Worm (Caenorhabditis elegans) whole organism, early embryonic: ENCODE measurements around the gene puf-12.

ENCODE experiments used
- B0310.2 ChIP-seq: sonication (generic microtip); optimal IDR thresholded peaks from 2 replicates; lab custom pipeline; 2016; ENCODE audit warnings: mild to moderate bottlenecking, missing genetic modification characterization, missing compliant biosample characterization
- F13C5.2 ChIP-seq: sonication (generic microtip); optimal IDR thresholded peaks from 2 replicates; lab custom pipeline; 2017; ENCODE audit warnings: mild to moderate bottlenecking, missing genetic modification characterization, inconsistent platforms, missing compliant biosample characterization
- ama-1 ChIP-seq: fragments of 150-350 bp; optimal IDR thresholded peaks from 2 replicates; lab custom pipeline; 2014
- ceh-13 ChIP-seq: fragments of 200-800 bp; sonication (Bioruptor generic); optimal IDR thresholded peaks from 2 replicates; lab custom pipeline; 2018; ENCODE audit warnings: mild to moderate bottlenecking, missing genetic modification characterization, missing compliant biosample characterization
- flt-1 ChIP-seq: fragments of 200-800 bp; sonication (Bioruptor generic); IDR thresholded peaks from 2 replicates; pipeline ENCODE4 v1.3.6; 2022; ENCODE audit warnings: missing genetic modification characterization, missing compliant biosample characterization
- hmg-4 ChIP-seq: fragments of 200-800 bp; sonication (Bioruptor generic); optimal IDR thresholded peaks from 2 replicates; lab custom pipeline; 2018; ENCODE audit warnings: mild to moderate bottlenecking, missing genetic modification characterization, missing compliant biosample characterization
- hnd-1 ChIP-seq: sonication (generic microtip); optimal IDR thresholded peaks from 2 replicates; lab custom pipeline; 2016; ENCODE audit warnings: missing genetic modification characterization, missing compliant biosample characterization
- pes-1 ChIP-seq: fragments of 200-800 bp; sonication (Bioruptor generic); IDR thresholded peaks from 2 replicates; pipeline ENCODE4 v1.3.6; 2022; ENCODE audit warnings: missing genetic modification reagents, missing genetic modification characterization, missing compliant biosample characterization
- scrt-1 ChIP-seq: fragments of 200-800 bp; sonication (Bioruptor generic); IDR thresholded peaks from 2 replicates; pipeline ENCODE4 v1.3.6; 2022; ENCODE audit warnings: missing genetic modification characterization, missing compliant biosample characterization
- sea-1 ChIP-seq: fragments of 200-800 bp; sonication (Bioruptor generic); conservative IDR thresholded peaks from 2 replicates; pipeline ENCODE4 v1.3.6; 2022; ENCODE audit warnings: missing genetic modification characterization, missing compliant biosample characterization
- tra-4 ChIP-seq: sonication (generic microtip); optimal IDR thresholded peaks from 2 replicates; lab custom pipeline; 2017; ENCODE audit warnings: missing genetic modification characterization, missing compliant biosample characterization

DNA sequence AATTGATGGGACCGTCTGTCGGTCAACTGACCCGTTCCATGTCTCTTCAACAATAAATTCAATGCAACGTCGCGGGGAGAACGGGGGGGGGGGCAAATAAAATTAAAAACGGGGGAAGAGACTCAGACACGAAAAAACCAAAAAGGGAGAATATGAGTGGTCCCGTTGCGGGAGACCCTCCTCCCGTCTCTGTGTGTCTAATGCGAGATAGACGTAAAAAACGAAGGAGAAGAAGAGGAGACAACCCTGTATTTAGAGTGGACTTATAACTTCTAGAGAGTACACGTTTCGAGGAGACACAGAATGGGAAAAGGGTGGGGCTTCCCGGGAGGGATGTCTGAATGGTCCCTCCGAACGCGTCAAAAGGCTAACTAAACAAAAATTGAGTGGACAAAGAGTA is 34.6 kb upstream of the puf-12 start:
- TF ChIP-seq sea-1 (GFP tag; lab: Robert Waterston, UW) (0 out of 2 replicates have a peak, but pooled peaks have one; percentile 46), ama-1 (no peak), ceh-13 (GFP tag; lab: Kevin White, UChicago) (no peak), hmg-4 (GFP tag; lab: Kevin White, UChicago) (peak; percentile 83), B0310.2 (tag; lab: Kevin White, UChicago) (no peak), hnd-1 (no peak), pes-1 (GFP tag; lab: Robert Waterston, UW) (peak; percentile 55), F13C5.2 (no peak), flt-1 (peak; percentile 49; the same call in 1 of the 2 replicates), tra-4 (tag; lab: Kevin White, UChicago) (no peak), scrt-1 (GFP tag; lab: Robert Waterston, UW) (0 out of 2 replicates have a peak, but pooled peaks have one; percentile 43)
